Fruit fly (Drosophila melanogaster): ENCODE data around the gene CG11360.

The CG11360 gene

dm6 chr4:670905-671419 lies at the start of gene CG11360:
CG11360 (plus strand) TSS chr4:671142.
- TF ChIP-seq CG8478 (optimal IDR thresholded peaks at IDR 0.05) (no peak), CTCF (optimal IDR thresholded peaks at IDR 0.05) (no peak)

dm6 chr4:625898-626644 lies 44.9 kb upstream of the CG11360 start, which contains the start of gene mav:
mav (minus strand) TSS chr4:626031.
- TF ChIP-seq CTCF (optimal IDR thresholded peaks at IDR 0.05), result no peak
- TF ChIP-seq CG8478 (optimal IDR thresholded peaks at IDR 0.05), result no peak

- TF ChIP-seq CTCF (optimal IDR thresholded peaks at IDR 0.05) (no peak), CG8478 (optimal IDR thresholded peaks at IDR 0.05) (no peak)
These were observed 41.6 kb upstream of the CG11360 start, which contains the start of gene Gat for dm6 chr4:629391-629790. Gat (plus strand) TSS chr4:629691.

- no peak for TF ChIP-seq CTCF (optimal IDR thresholded peaks at IDR 0.05)
- no peak for TF ChIP-seq CG8478 (optimal IDR thresholded peaks at IDR 0.05)
These were observed 24.4 kb upstream of the CG11360 start, which contains the start of gene Ekar for dm6 chr4:646414-647016. Ekar (minus strand) TSS chr4:646556.

- no peak for TF ChIP-seq CG8478 (optimal IDR thresholded peaks at IDR 0.05)
- TF ChIP-seq CTCF (optimal IDR thresholded peaks at IDR 0.05), result no peak
These were observed 23.6 kb upstream of the CG11360 start for dm6 chr4:647388-647787.

- TF ChIP-seq CTCF (optimal IDR thresholded peaks at IDR 0.05), result no peak
- no peak for TF ChIP-seq CG8478 (optimal IDR thresholded peaks at IDR 0.05)
These were observed 11.8 kb upstream of the CG11360 start for dm6 chr4:659058-659588.

dm6 chr4:659884-660846 lies 10.8 kb upstream of the CG11360 start, which contains the start of gene gw:
gw (minus strand) TSS chr4:660608.
- no peak for TF ChIP-seq CTCF (optimal IDR thresholded peaks at IDR 0.05)
- TF ChIP-seq CG8478 (optimal IDR thresholded peaks at IDR 0.05), result no peak

- TF ChIP-seq CTCF (optimal IDR thresholded peaks at IDR 0.05) (no peak), CG8478 (optimal IDR thresholded peaks at IDR 0.05) (no peak)
These were observed 8.8 kb upstream of the CG11360 start for dm6 chr4:662101-662500.

- TF ChIP-seq CTCF (optimal IDR thresholded peaks at IDR 0.05) (no peak), CG8478 (optimal IDR thresholded peaks at IDR 0.05) (no peak)
These were observed 7.8 kb upstream of the CG11360 start, which contains the start of the genes CG46466 and Slip1 for dm6 chr4:663055-663670. CG46466 (minus strand) TSS chr4:663124. Slip1 (plus strand) TSS chr4:663621.

dm6 chr4:664277-664676 lies 6.7 kb upstream of the CG11360 start:
- no peak for TF ChIP-seq CG8478 (optimal IDR thresholded peaks at IDR 0.05)
- TF ChIP-seq CTCF (optimal IDR thresholded peaks at IDR 0.05), result no peak

dm6 chr4:694917-695720 lies 24.2 kb downstream of the CG11360 start:
- no peak for TF ChIP-seq CG8478 (optimal IDR thresholded peaks at IDR 0.05)
- no peak for TF ChIP-seq CTCF (optimal IDR thresholded peaks at IDR 0.05)

- TF ChIP-seq CG8478 (optimal IDR thresholded peaks at IDR 0.05) (no peak), CTCF (optimal IDR thresholded peaks at IDR 0.05) (no peak)
These were observed 24.9 kb downstream of the CG11360 start, which contains the start of gene myo for dm6 chr4:695845-696244. myo (minus strand) TSS chr4:696055.

- TF ChIP-seq CTCF (optimal IDR thresholded peaks at IDR 0.05), result peak; percentile 9 to 33
- TF ChIP-seq CG8478 (optimal IDR thresholded peaks at IDR 0.05), result no peak
These were observed 25.7 kb downstream of the CG11360 start for dm6 chr4:696638-697037.
